Fruit fly (Drosophila melanogaster) whole organism, embryonic: Measurements from ENCODE around the gene CG17781.

Experiments used
- Asciz ChIP-seq: fragments of 200-800 bp; sonication (Bioruptor generic); optimal IDR thresholded peaks from 2 replicates; lab custom pipeline; 2017; ENCODE audit warnings: missing biosample characterization, mild to moderate bottlenecking, missing genetic modification characterization, missing genetic modification reagents
- Atf-2 ChIP-seq: fragments of 200-800 bp; sonication (Bioruptor generic); optimal IDR thresholded peaks from 2 replicates; lab custom pipeline; 2016; ENCODE audit warnings: missing biosample characterization, missing genetic modification characterization
- CG10147 ChIP-seq: fragments of 200-800 bp; sonication (Bioruptor generic); optimal IDR thresholded peaks from 2 replicates; lab custom pipeline; 2019; ENCODE audit warnings: missing biosample characterization, mild to moderate bottlenecking, missing genetic modification characterization, moderate library complexity
- CG10267 ChIP-seq: fragments of 200-800 bp; sonication (Bioruptor generic); optimal IDR thresholded peaks from 2 replicates; lab custom pipeline; 2018; ENCODE audit warnings: missing biosample characterization, mild to moderate bottlenecking, missing genetic modification characterization, moderate library complexity
- CG10366 ChIP-seq: fragments of 200-800 bp; sonication (Bioruptor generic); IDR thresholded peaks from 2 replicates; pipeline ENCODE4 v1.3.6; 2022; ENCODE audit warnings: missing biosample characterization, missing genetic modification characterization
- CG10462 ChIP-seq: fragments of 200-800 bp; sonication (Bioruptor generic); optimal IDR thresholded peaks from 2 replicates; lab custom pipeline; 2016; ENCODE audit warnings: missing biosample characterization, missing genetic modification characterization
- CG11456 ChIP-seq: fragments of 200-800 bp; sonication (Bioruptor generic); IDR thresholded peaks from 3 replicates; pipeline ENCODE4 v1.3.6; 2022; ENCODE audit warnings: missing biosample characterization, missing genetic modification characterization
- CG12236 ChIP-seq: fragments of 200-800 bp; sonication (Bioruptor generic); optimal IDR thresholded peaks from 2 replicates; lab custom pipeline; 2016; ENCODE audit warnings: missing biosample characterization, missing genetic modification characterization
- CG12299 ChIP-seq: fragments of 200-800 bp; sonication (Bioruptor generic); optimal IDR thresholded peaks from 2 replicates; lab custom pipeline; 2018; ENCODE audit warnings: missing biosample characterization, mild to moderate bottlenecking, missing genetic modification characterization
- CG14441 ChIP-seq: fragments of 200-800 bp; sonication (Bioruptor generic); IDR thresholded peaks from 2 replicates; pipeline ENCODE4 v1.3.6; 2022; ENCODE audit warnings: missing biosample characterization, missing genetic modification characterization
- CG14667 ChIP-seq: fragments of 200-800 bp; sonication (Bioruptor generic); IDR thresholded peaks from 2 replicates; pipeline ENCODE4 v1.3.6; 2022; ENCODE audit warnings: missing biosample characterization, missing genetic modification characterization
- CG14860 ChIP-seq: fragments of 200-800 bp; sonication (Bioruptor generic); IDR thresholded peaks from 3 replicates; pipeline ENCODE4 v1.3.6; 2022; ENCODE audit warnings: missing biosample characterization, missing genetic modification characterization; ENCODE audit not compliant: partially characterized antibody
- CG14965 ChIP-seq: fragments of 200-800 bp; sonication (Bioruptor generic); optimal IDR thresholded peaks from 2 replicates; lab custom pipeline; 2016; ENCODE audit warnings: missing biosample characterization, missing genetic modification characterization, borderline replicate concordance
- CG1602 ChIP-seq: fragments of 200-800 bp; sonication (Bioruptor generic); optimal IDR thresholded peaks from 3 replicates; lab custom pipeline; 2016; ENCODE audit warnings: missing biosample characterization, missing genetic modification characterization
- CG17359 ChIP-seq: fragments of 200-800 bp; sonication (Bioruptor generic); optimal IDR thresholded peaks from 3 replicates; lab custom pipeline; 2018; ENCODE audit warnings: missing biosample characterization, mild to moderate bottlenecking, missing genetic modification characterization, moderate library complexity
- CG17568 ChIP-seq: fragments of 200-800 bp; sonication (Bioruptor generic); optimal IDR thresholded peaks from 2 replicates; lab custom pipeline; 2018; ENCODE audit warnings: missing biosample characterization, mild to moderate bottlenecking, missing genetic modification characterization, moderate library complexity
- CG17612 ChIP-seq: fragments of 200-800 bp; sonication (Bioruptor generic); IDR thresholded peaks from 2 replicates; pipeline ENCODE4 v1.3.6; 2022; ENCODE audit warnings: missing biosample characterization, missing genetic modification characterization
- CG17829 ChIP-seq: fragments of 200-800 bp; optimal IDR thresholded peaks from 2 replicates; lab custom pipeline; 2019; ENCODE audit warnings: missing biosample characterization, mild to moderate bottlenecking, missing genetic modification characterization, moderate library complexity
- CG18476 ChIP-seq: fragments of 200-800 bp; sonication (Bioruptor generic); optimal IDR thresholded peaks from 2 replicates; lab custom pipeline; 2016; ENCODE audit warnings: missing biosample characterization, mild to moderate bottlenecking, missing genetic modification characterization
- CG2116 ChIP-seq: fragments of 200-800 bp; sonication (Bioruptor generic); optimal IDR thresholded peaks from 3 replicates; lab custom pipeline; 2018; ENCODE audit warnings: missing biosample characterization, mild to moderate bottlenecking, missing genetic modification characterization
- CG31388 ChIP-seq: fragments of 200-800 bp; sonication (Bioruptor generic); optimal IDR thresholded peaks from 2 replicates; lab custom pipeline; 2016; ENCODE audit warnings: missing biosample characterization, missing genetic modification characterization
- CG42726 ChIP-seq: fragments of 200-800 bp; sonication (Bioruptor generic); IDR thresholded peaks from 2 replicates; pipeline ENCODE4 v1.3.6; 2022; ENCODE audit warnings: missing biosample characterization, missing genetic modification characterization; ENCODE audit not compliant: partially characterized antibody
- CG4820 ChIP-seq: fragments of 200-800 bp; sonication (Bioruptor generic); optimal IDR thresholded peaks from 3 replicates; lab custom pipeline; 2016; ENCODE audit warnings: missing biosample characterization, missing genetic modification characterization
- CG6854 ChIP-seq: fragments of 200-800 bp; sonication (Bioruptor generic); optimal IDR thresholded peaks from 3 replicates; lab custom pipeline; 2017; ENCODE audit warnings: missing biosample characterization, mild to moderate bottlenecking, missing genetic modification characterization
- CG8281 ChIP-seq: fragments of 200-800 bp; sonication (Bioruptor generic); optimal IDR thresholded peaks from 2 replicates; lab custom pipeline; 2018; ENCODE audit warnings: missing biosample characterization, mild to moderate bottlenecking, missing genetic modification characterization, moderate library complexity
- D19B ChIP-seq: fragments of 200-800 bp; sonication (Bioruptor generic); optimal IDR thresholded peaks from 2 replicates; lab custom pipeline; 2017; ENCODE audit warnings: missing biosample characterization, mild to moderate bottlenecking, missing genetic modification characterization
- HLH4C ChIP-seq: fragments of 200-800 bp; sonication (Bioruptor generic); IDR thresholded peaks from 3 replicates; pipeline ENCODE4 v1.3.6; 2022; ENCODE audit warnings: missing biosample characterization, missing genetic modification characterization; ENCODE audit not compliant: partially characterized antibody
- Hr51 ChIP-seq, 2 experiments: fragments of 200-800 bp; sonication (Bioruptor generic); optimal IDR thresholded peaks; 2 replicates in 1 of 2; 3 replicates in 1 of 2; lab custom pipeline; 2016 to 2018; ENCODE audit warnings: missing biosample characterization in 2 of 2, missing genetic modification characterization in 2 of 2, mild to moderate bottlenecking in 1 of 2, moderate library complexity in 1 of 2
- Hr78 ChIP-seq, 2 experiments: fragments of 200-800 bp in 1 of 2; fragments of >200 bp in 1 of 2; sonication (Bioruptor generic) in 1 of 2; optimal IDR thresholded peaks; 2 replicates each; lab custom pipeline; 2017 to 2019; ENCODE audit warnings: missing biosample characterization in 2 of 2, missing genetic modification characterization in 2 of 2, mild to moderate bottlenecking in 1 of 2, moderate library complexity in 1 of 2
- Lim3 ChIP-seq: fragments of 200-800 bp; sonication (Bioruptor generic); IDR thresholded peaks from 2 replicates; pipeline ENCODE4 v1.3.6; 2022; ENCODE audit warnings: missing biosample characterization, missing genetic modification characterization
- Oli ChIP-seq: fragments of 200-800 bp; sonication (Bioruptor generic); optimal IDR thresholded peaks from 2 replicates; lab custom pipeline; 2018; ENCODE audit warnings: missing biosample characterization, mild to moderate bottlenecking, missing genetic modification characterization, moderate library complexity
- Sox102F ChIP-seq: fragments of 200-800 bp; sonication (Bioruptor generic); optimal IDR thresholded peaks from 2 replicates; lab custom pipeline; 2018; ENCODE audit warnings: missing biosample characterization, mild to moderate bottlenecking, missing genetic modification characterization, moderate library complexity
- abd-A ChIP-seq: fragments of 200-800 bp; sonication (Bioruptor generic); optimal IDR thresholded peaks from 3 replicates; lab custom pipeline; 2019; ENCODE audit warnings: missing biosample characterization, mild to moderate bottlenecking, missing genetic modification characterization, moderate library complexity
- fu2 ChIP-seq: fragments of 200-800 bp; sonication (Bioruptor generic); optimal IDR thresholded peaks from 2 replicates; lab custom pipeline; 2016; ENCODE audit warnings: missing biosample characterization, missing genetic modification characterization
- gcm ChIP-seq: fragments of 200-800 bp; sonication (Bioruptor generic); optimal IDR thresholded peaks from 2 replicates; lab custom pipeline; 2019; ENCODE audit warnings: missing biosample characterization, mild to moderate bottlenecking, missing genetic modification characterization, moderate library complexity
- h ChIP-seq: fragments of >200 bp; optimal IDR thresholded peaks from 2 replicates; lab custom pipeline; 2017
- hbn ChIP-seq: fragments of 200-800 bp; sonication (Bioruptor generic); IDR thresholded peaks from 2 replicates; pipeline ENCODE4 v1.3.6; 2022; ENCODE audit warnings: missing biosample characterization, missing genetic modification characterization; ENCODE audit not compliant: partially characterized antibody
- nerfin-1 ChIP-seq: fragments of 200-800 bp; sonication (Bioruptor generic); optimal IDR thresholded peaks from 3 replicates; lab custom pipeline; 2019; ENCODE audit warnings: missing biosample characterization, mild to moderate bottlenecking, missing genetic modification characterization, moderate library complexity
- nmo ChIP-seq: fragments of 200-800 bp; sonication (Bioruptor generic); optimal IDR thresholded peaks from 2 replicates; lab custom pipeline; 2018; ENCODE audit warnings: missing biosample characterization, mild to moderate bottlenecking, missing genetic modification characterization, moderate library complexity
- oc ChIP-seq: fragments of 200-800 bp; sonication (Bioruptor generic); optimal IDR thresholded peaks from 2 replicates; lab custom pipeline; 2018; ENCODE audit warnings: missing biosample characterization, mild to moderate bottlenecking, missing genetic modification characterization, moderate library complexity
- pita ChIP-seq: fragments of 200-800 bp; sonication (Bioruptor generic); optimal IDR thresholded peaks from 2 replicates; lab custom pipeline; 2017; ENCODE audit warnings: missing biosample characterization, mild to moderate bottlenecking, missing genetic modification characterization
- pros ChIP-seq: fragments of 200-800 bp; sonication (Bioruptor generic); optimal IDR thresholded peaks from 3 replicates; lab custom pipeline; 2019; ENCODE audit warnings: missing biosample characterization, mild to moderate bottlenecking, missing genetic modification characterization, moderate library complexity
- sim ChIP-seq: fragments of 200-800 bp; sonication (Bioruptor generic); IDR thresholded peaks from 2 replicates; pipeline ENCODE4 v1.3.6; 2022; ENCODE audit warnings: missing biosample characterization, missing genetic modification characterization
- slbo ChIP-seq: fragments of 200-800 bp; sonication (Bioruptor generic); IDR thresholded peaks from 2 replicates; pipeline ENCODE4 v1.3.6; 2022; ENCODE audit warnings: missing biosample characterization, missing genetic modification characterization
- ssp ChIP-seq: fragments of 200-800 bp; sonication (Bioruptor generic); IDR thresholded peaks from 2 replicates; pipeline ENCODE4 v1.3.6; 2022; ENCODE audit warnings: missing biosample characterization, missing genetic modification characterization
- unc-4 ChIP-seq: fragments of 200-800 bp; sonication (Bioruptor generic); IDR thresholded peaks from 2 replicates; pipeline ENCODE4 v1.3.6; 2022; ENCODE audit warnings: missing biosample characterization, missing genetic modification characterization; ENCODE audit not compliant: partially characterized antibody
- usp ChIP-seq: fragments of >200 bp; optimal IDR thresholded peaks from 2 replicates; lab custom pipeline; 2017; ENCODE audit warnings: missing biosample characterization, missing genetic modification characterization
- zf30C ChIP-seq: fragments of 200-800 bp; sonication (Bioruptor generic); optimal IDR thresholded peaks from 3 replicates; lab custom pipeline; 2018; ENCODE audit warnings: missing biosample characterization, mild to moderate bottlenecking, missing genetic modification characterization
- zfh2 ChIP-seq: fragments of 200-800 bp; sonication (Bioruptor generic); optimal IDR thresholded peaks from 2 replicates; lab custom pipeline; 2016; ENCODE audit warnings: missing biosample characterization, missing genetic modification characterization

Gene CG17781

DNA sequence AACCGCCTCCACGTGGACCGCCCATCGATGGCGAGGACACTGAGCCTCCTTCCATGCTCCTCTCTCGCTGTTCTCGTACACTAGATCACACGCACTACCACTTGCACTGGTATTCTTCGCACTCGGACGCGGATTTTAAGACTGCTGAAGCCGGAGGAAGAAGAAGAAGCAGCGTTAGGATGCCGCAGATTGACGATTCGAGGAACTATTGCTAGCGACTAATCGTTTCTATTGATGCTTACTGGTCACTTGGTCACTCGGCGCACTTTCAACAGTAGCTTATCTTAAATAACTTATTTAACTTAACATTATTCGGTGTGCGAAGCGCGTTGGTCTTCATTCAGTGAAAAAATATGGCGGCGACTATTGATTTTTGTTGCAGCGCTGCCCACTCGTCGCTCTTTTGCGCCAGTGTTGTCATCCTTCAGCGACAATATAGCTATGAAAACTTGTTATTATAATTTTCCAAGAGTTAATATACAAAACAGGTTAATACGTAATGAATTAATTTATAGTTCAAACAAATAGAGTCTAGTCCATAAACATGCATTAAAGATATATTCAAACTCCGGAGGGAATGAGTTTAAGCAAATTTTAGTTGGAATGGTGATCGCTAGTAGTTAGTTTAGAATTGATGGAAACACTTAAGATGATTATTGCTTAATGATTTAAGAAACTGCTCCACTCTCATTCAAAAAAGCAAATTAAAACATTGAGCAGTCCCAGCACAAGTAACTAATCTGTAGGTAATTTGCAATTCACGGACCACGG, 26.9 kb downstream of the CG17781 start, which contains the start of the genes CG5746 and CG6454 (continued):
- no peak for TF ChIP-seq unc-4
- peak; percentile 78 for TF ChIP-seq nmo (GFP tag; lab: Kevin White, UChicago)
- TF ChIP-seq pita (GFP tag; lab: Kevin White, UChicago): no peak
- TF ChIP-seq Hr51 (GFP tag; optimal IDR thresholded peaks at IDR 0.05; lab: Kevin White, UChicago): peak in 1 of 2 experiments; percentile 50
- TF ChIP-seq CG42726 (GFP tag; lab: Robert Waterston, UW): 0 out of 2 replicates have a peak, but pooled peaks have one; percentile 5
- TF ChIP-seq CG17612 (GFP tag; lab: Robert Waterston, UW): no peak
- no peak for TF ChIP-seq pros (GFP tag; lab: Kevin White, UChicago)
- no peak for TF ChIP-seq D19B
- TF ChIP-seq h: no peak
- peak; percentile 72 for TF ChIP-seq CG10267 (tag; lab: Kevin White, UChicago)
- TF ChIP-seq hbn (GFP tag; lab: Robert Waterston, UW): no peak
- no peak for TF ChIP-seq ssp (GFP tag; lab: Robert Waterston, UW)
- TF ChIP-seq Asciz (GFP tag; lab: Kevin White, UChicago): no peak
- TF ChIP-seq CG12236: no peak
- TF ChIP-seq CG10366 (GFP tag; lab: Robert Waterston, UW): no peak
- TF ChIP-seq Atf-2 (GFP tag; lab: Kevin White, UChicago): peak; percentile 51
- no peak for TF ChIP-seq HLH4C
- TF ChIP-seq Oli (tag; lab: Kevin White, UChicago): no peak
- TF ChIP-seq fu2 (GFP tag; lab: Kevin White, UChicago): peak; percentile 58
- TF ChIP-seq CG10147 (GFP tag; lab: Kevin White, UChicago): no peak
- TF ChIP-seq nerfin-1 (tag; lab: Kevin White, UChicago): no peak
- TF ChIP-seq Lim3 (GFP tag; lab: Robert Waterston, UW): no peak
- no peak for TF ChIP-seq CG12299 (tag; lab: Kevin White, UChicago)
- TF ChIP-seq CG17568 (GFP tag; lab: Kevin White, UChicago): no peak
- no peak for TF ChIP-seq Sox102F (GFP tag; lab: Kevin White, UChicago)
- no peak for TF ChIP-seq CG11456 (GFP tag; lab: Robert Waterston, UW)
- TF ChIP-seq abd-A (tag; lab: Kevin White, UChicago): no peak
- no peak for TF ChIP-seq oc
- no peak for TF ChIP-seq CG14860 (GFP tag; lab: Robert Waterston, UW)
- peak; percentile 41 for TF ChIP-seq CG18476 (GFP tag; lab: Kevin White, UChicago)
- peak; percentile 55 for TF ChIP-seq CG2116 (GFP tag; lab: Kevin White, UChicago)
- peak; percentile 55 for TF ChIP-seq CG4820 (GFP tag; lab: Kevin White, UChicago)
- peak; percentile 51 for TF ChIP-seq CG1602 (GFP tag; lab: Kevin White, UChicago)
- no peak for TF ChIP-seq CG8281 (tag; lab: Kevin White, UChicago)
- no peak for TF ChIP-seq CG14965 (GFP tag; lab: Kevin White, UChicago)
- no peak for TF ChIP-seq CG14667
- TF ChIP-seq usp (GFP tag; lab: Kevin White, UChicago): no peak
- peak; percentile 78 for TF ChIP-seq zfh2 (GFP tag; lab: Kevin White, UChicago)
- TF ChIP-seq CG17829 (tag; lab: Kevin White, UChicago): peak; percentile 72
- no peak for TF ChIP-seq zf30C
- TF ChIP-seq sim (GFP tag; lab: Robert Waterston, UW): no peak
- TF ChIP-seq slbo (GFP tag; lab: Robert Waterston, UW): peak; percentile 70
- TF ChIP-seq CG10462: no peak
- no peak for TF ChIP-seq gcm (GFP tag; lab: Kevin White, UChicago)
- no peak for TF ChIP-seq CG6854 (GFP tag; lab: Kevin White, UChicago)
- no peak for TF ChIP-seq CG14441 (GFP tag; lab: Robert Waterston, UW)
- no peak for TF ChIP-seq CG17359 (tag; lab: Kevin White, UChicago)
- TF ChIP-seq CG31388 (GFP tag; lab: Kevin White, UChicago): no peak
- TF ChIP-seq Hr78 (GFP tag; optimal IDR thresholded peaks at IDR 0.05; lab: Kevin White, UChicago): no peak
